Fruit fly (Drosophila melanogaster): ENCODE measurements around the gene hog.

Gene hog

DNA sequence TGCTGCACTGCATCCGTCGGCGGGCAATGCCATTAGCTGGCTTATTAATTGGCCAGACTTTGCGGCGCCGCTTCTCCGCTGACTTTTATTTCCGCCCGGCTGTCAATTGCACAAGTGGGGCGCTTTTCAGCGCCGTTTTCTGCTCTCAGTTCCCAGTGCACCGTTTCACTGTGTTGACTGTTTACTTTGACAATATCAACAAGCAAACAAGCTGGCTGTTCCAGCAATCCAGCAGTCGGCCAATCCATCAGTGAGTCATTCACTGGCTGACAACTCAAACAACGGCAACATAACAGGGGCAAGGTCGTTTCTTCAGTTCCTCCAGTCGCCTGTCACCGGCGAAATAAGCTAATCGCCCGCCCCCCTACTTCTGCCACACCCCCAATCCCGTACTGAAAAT is 1.5 kb downstream of the hog start (continued):
- peak; percentile 45 for TF ChIP-seq CG6854 (GFP tag; optimal IDR thresholded peaks at IDR 0.05)
- TF ChIP-seq ss (GFP tag; optimal IDR thresholded peaks at IDR 0.05) = peak; percentile 30 to 83
- peak; percentile 17 for TF ChIP-seq Sox15 (GFP tag; optimal IDR thresholded peaks at IDR 0.05)
- TF ChIP-seq Ets21C (GFP tag; optimal IDR thresholded peaks at IDR 0.05) = no peak
- TF ChIP-seq CG11294 (GFP tag; IDR thresholded peaks at IDR 0.05) = peak; percentile 37; the same call in 1 of the 2 replicates
- TF ChIP-seq topi (GFP tag; optimal IDR thresholded peaks at IDR 0.05) = peak; percentile 54
- peak; percentile 77 for TF ChIP-seq spab (GFP tag; optimal IDR thresholded peaks at IDR 0.05)
- peak; percentile 41 for TF ChIP-seq dac (GFP tag; optimal IDR thresholded peaks at IDR 0.05)
- TF ChIP-seq CG31627 (GFP tag; optimal IDR thresholded peaks at IDR 0.05) = peak; percentile 5
- peak; percentile 88 for TF ChIP-seq CG10631 (GFP tag; optimal IDR thresholded peaks at IDR 0.05)
- TF ChIP-seq fkh (GFP tag; optimal IDR thresholded peaks at IDR 0.05) = peak; percentile 89
- peak; percentile 40 for TF ChIP-seq CG11762 (GFP tag; optimal IDR thresholded peaks at IDR 0.05; ENCODE audit: insufficient read depth)
- TF ChIP-seq vri (GFP tag; optimal IDR thresholded peaks at IDR 0.05) = peak; percentile 17
- TF ChIP-seq CG6276 (GFP tag; optimal IDR thresholded peaks at IDR 0.05) = peak; percentile 30
- TF ChIP-seq CG34406 (GFP tag; optimal IDR thresholded peaks at IDR 0.05) = peak; percentile 78
- 0 out of 2 replicates have a peak, but pooled peaks have one; percentile 26 for TF ChIP-seq CG15336 (GFP tag; IDR thresholded peaks at IDR 0.05)
- TF ChIP-seq Hr4 (GFP tag; optimal IDR thresholded peaks at IDR 0.05) = peak; percentile 19
- no peak for TF ChIP-seq Eip93F (GFP tag; optimal IDR thresholded peaks at IDR 0.05)
- TF ChIP-seq esn (GFP tag; optimal IDR thresholded peaks at IDR 0.05) = peak; percentile 68
- TF ChIP-seq Lpt (GFP tag; optimal IDR thresholded peaks at IDR 0.05) = peak; percentile 56
- TF ChIP-seq cyc (GFP tag; optimal IDR thresholded peaks at IDR 0.05) = peak; percentile 43
- TF ChIP-seq Hr38 (GFP tag; optimal IDR thresholded peaks at IDR 0.05) = peak; percentile 65
- TF ChIP-seq CG6792 (GFP tag; optimal IDR thresholded peaks at IDR 0.05) = peak; percentile 80

- peak; percentile 58 for TF ChIP-seq CG32006 (GFP tag; optimal IDR thresholded peaks at IDR 0.05)
- no peak for TF ChIP-seq Sox102F (GFP tag; optimal IDR thresholded peaks at IDR 0.05)
- no peak for TF ChIP-seq CG8319 (GFP tag; optimal IDR thresholded peaks at IDR 0.05)
- peak; percentile 3 for TF ChIP-seq CG7368 (GFP tag; optimal IDR thresholded peaks at IDR 0.05)
- peak; percentile 6 for TF ChIP-seq Lpt (GFP tag; optimal IDR thresholded peaks at IDR 0.05)
- TF ChIP-seq net (GFP tag; optimal IDR thresholded peaks at IDR 0.05) = no peak
- peak; percentile 38 for TF ChIP-seq esn (GFP tag; optimal IDR thresholded peaks at IDR 0.05)
- TF ChIP-seq CG6163 (GFP tag; IDR thresholded peaks at IDR 0.05) = peak; percentile 53; the same call in 1 of the 3 replicates
- TF ChIP-seq dac (GFP tag; optimal IDR thresholded peaks at IDR 0.05) = no peak
- peak; percentile 16 for TF ChIP-seq CG1621 (tag; optimal IDR thresholded peaks at IDR 0.05)
- no peak for TF ChIP-seq Ets21C (GFP tag; optimal IDR thresholded peaks at IDR 0.05)
- no peak for TF ChIP-seq CG8632 (GFP tag; optimal IDR thresholded peaks at IDR 0.05)
- peak; percentile 25 for TF ChIP-seq acj6 (GFP tag; optimal IDR thresholded peaks at IDR 0.05)
- TF ChIP-seq CG31627 (GFP tag; optimal IDR thresholded peaks at IDR 0.05) = no peak
- no peak for TF ChIP-seq CG16779 (tag; optimal IDR thresholded peaks at IDR 0.05)
- peak; percentile 78 for TF ChIP-seq svp (GFP tag)
- no peak for TF ChIP-seq dsx (GFP tag; optimal IDR thresholded peaks at IDR 0.05; ENCODE audit: poor library complexity, severe bottlenecking)
- no peak for TF ChIP-seq Sox15 (GFP tag; optimal IDR thresholded peaks at IDR 0.05)
- no peak for TF ChIP-seq CG9139 (GFP tag; optimal IDR thresholded peaks at IDR 0.05)
- TF ChIP-seq vri (GFP tag; optimal IDR thresholded peaks at IDR 0.05) = no peak
- peak; percentile 21 for TF ChIP-seq Hr39 (GFP tag; optimal IDR thresholded peaks at IDR 0.05)
- TF ChIP-seq CG4318 (GFP tag; optimal IDR thresholded peaks at IDR 0.05) = peak; percentile 17
- TF ChIP-seq achi (GFP tag; optimal IDR thresholded peaks at IDR 0.05) = peak; percentile 33
- no peak for TF ChIP-seq CG6854 (GFP tag; optimal IDR thresholded peaks at IDR 0.05)
- TF ChIP-seq Blimp-1 (GFP tag; optimal IDR thresholded peaks at IDR 0.05) = no peak
- TF ChIP-seq CG6276 (GFP tag; optimal IDR thresholded peaks at IDR 0.05) = peak; percentile 45
- peak; percentile 45 for TF ChIP-seq CG10669 (GFP tag; optimal IDR thresholded peaks at IDR 0.05)
- peak; percentile 45 for TF ChIP-seq OdsH (GFP tag; optimal IDR thresholded peaks at IDR 0.05)
- peak in 1 of 2 experiments; percentile 33 for TF ChIP-seq ss (GFP tag; optimal IDR thresholded peaks at IDR 0.05)
- no peak for TF ChIP-seq Hr38 (GFP tag; optimal IDR thresholded peaks at IDR 0.05)
- peak; percentile 28 for TF ChIP-seq Met (GFP tag; optimal IDR thresholded peaks at IDR 0.05)
- peak; percentile 7 for TF ChIP-seq fd59A (GFP tag; optimal IDR thresholded peaks at IDR 0.05)
- TF ChIP-seq Eip75B (GFP tag; optimal IDR thresholded peaks at IDR 0.05) = peak; percentile 41
- TF ChIP-seq Hr4 (GFP tag; optimal IDR thresholded peaks at IDR 0.05) = peak; percentile 25
- peak; percentile 24 for TF ChIP-seq topi (GFP tag; optimal IDR thresholded peaks at IDR 0.05)
- TF ChIP-seq Sox14 (GFP tag; optimal IDR thresholded peaks at IDR 0.05) = peak; percentile 43
- TF ChIP-seq Ets96B (tag; optimal IDR thresholded peaks at IDR 0.05) = peak; percentile 36
- TF ChIP-seq pdm3 (GFP tag; optimal IDR thresholded peaks at IDR 0.05) = peak; percentile 44
- no peak for TF ChIP-seq CG11294 (GFP tag; IDR thresholded peaks at IDR 0.05)
Observed at dm6 chrX:14715180-14715579, 3.6 kb downstream of the hog start.

All from whole organism, prepupa.